Worm (Caenorhabditis elegans) whole organism, L4 larva: Measurements from ENCODE around the gene ZK822.10.

Experiments used
- R02D3.7 ChIP-seq: fragments of 150-350 bp; sonication (generic microtip); optimal IDR thresholded peaks from 3 replicates; lab custom pipeline; 2014; ENCODE audit warnings: missing biosample characterization, missing genetic modification characterization
- hif-1 ChIP-seq, 2 experiments: sonication (generic microtip); optimal IDR thresholded peaks; 2 replicates each; lab custom pipeline; 2016 to 2017; ENCODE audit warnings: missing compliant biosample characterization in 2 of 2, missing genetic modification characterization in 2 of 2, missing genetic modification reagents in 2 of 2, missing genotype in 2 of 2, mild to moderate bottlenecking in 1 of 2

DNA sequence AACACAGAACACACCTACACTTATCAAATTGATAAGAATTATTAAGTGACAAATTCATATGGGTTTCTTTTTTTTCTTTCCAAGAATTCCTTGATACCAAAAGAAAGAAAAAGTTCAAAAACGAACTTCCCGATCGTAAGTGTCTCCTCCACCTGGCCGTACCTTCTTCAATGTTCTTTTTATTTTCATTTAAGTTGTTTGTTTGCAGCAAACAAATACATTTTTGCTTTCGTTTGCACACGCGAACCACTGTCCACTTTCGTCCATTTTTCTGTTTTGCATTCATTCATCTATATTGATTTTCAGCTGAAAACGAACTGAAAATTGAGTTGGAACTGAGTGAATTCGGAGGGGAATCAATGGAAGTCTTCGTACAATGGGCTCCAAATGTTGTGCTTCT, 5.2 kb upstream of the ZK822.10 start, which contains the start of gene VZK822L.2:
- TF ChIP-seq hif-1 (tag; optimal IDR thresholded peaks at IDR 0.05; lab: Kevin White, UChicago): no peak
- no peak for TF ChIP-seq R02D3.7 (tag; lab: Kevin White, UChicago)
